Worm (Caenorhabditis elegans) whole organism, L4 larva: ENCODE measurements around the gene gpd-2.

Source experiments
- D1046.2 ChIP-seq: fragments of 200-800 bp; sonication (Bioruptor generic); IDR thresholded peaks from 2 replicates; pipeline ENCODE4 v1.3.6; 2022; ENCODE audit warnings: missing genetic modification characterization, missing compliant biosample characterization
- F26F4.8 ChIP-seq: fragments of 200-800 bp; sonication (Bioruptor generic); conservative IDR thresholded peaks from 2 replicates; pipeline ENCODE4 v1.3.6; 2022; ENCODE audit warnings: missing genetic modification characterization, missing compliant biosample characterization
- F44E2.7 ChIP-seq: fragments of 200-800 bp; sonication (Bioruptor generic); IDR thresholded peaks from 2 replicates; pipeline ENCODE4 v2.1.2; 2022; ENCODE audit warnings: missing genetic modification characterization, missing compliant biosample characterization
- Y48G9A.11 ChIP-seq: fragments of 200-800 bp; sonication (Bioruptor generic); IDR thresholded peaks from 2 replicates; pipeline ENCODE4 v1.3.6; 2022; ENCODE audit warnings: missing genetic modification reagents, missing genetic modification characterization, missing compliant biosample characterization
- Y5F2A.4 ChIP-seq: fragments of 200-800 bp; sonication (Bioruptor generic); optimal IDR thresholded peaks from 2 replicates; lab custom pipeline; 2018; ENCODE audit warnings: mild to moderate bottlenecking, missing genetic modification characterization, missing compliant biosample characterization
- ZK337.2 ChIP-seq: fragments of 200-800 bp; sonication (Bioruptor generic); IDR thresholded peaks from 2 replicates; pipeline ENCODE4 v1.3.6; 2022; ENCODE audit warnings: missing genetic modification reagents, missing genetic modification characterization, missing compliant biosample characterization
- ZK546.5 ChIP-seq, 2 experiments: sonication (generic microtip); optimal IDR thresholded peaks; 2 replicates each; lab custom pipeline; 2017; ENCODE audit warnings: missing biosample characterization in 2 of 2, missing genetic modification characterization in 2 of 2
- aly-2 ChIP-seq: sonication (generic microtip); optimal IDR thresholded peaks from 2 replicates; lab custom pipeline; 2018; ENCODE audit warnings: missing biosample characterization, missing genetic modification characterization
- arid-1 ChIP-seq: fragments of 200-800 bp; sonication (Bioruptor generic); conservative IDR thresholded peaks from 2 replicates; pipeline ENCODE4 v1.3.6; 2022; ENCODE audit warnings: missing genetic modification reagents, missing genetic modification characterization, missing compliant biosample characterization
- attf-4 ChIP-seq: sonication (generic microtip); optimal IDR thresholded peaks from 3 replicates; lab custom pipeline; 2017; ENCODE audit warnings: missing biosample characterization, missing genetic modification characterization
- ceh-20 ChIP-seq: fragments of 200-800 bp; sonication (Bioruptor generic); IDR thresholded peaks from 2 replicates; pipeline ENCODE4 v1.3.6; 2022; ENCODE audit warnings: missing genetic modification reagents, missing genetic modification characterization, missing compliant biosample characterization
- ctbp-1 ChIP-seq: fragments of 200-800 bp; sonication (Bioruptor generic); IDR thresholded peaks from 2 replicates; pipeline ENCODE4 v1.3.6; 2022; ENCODE audit warnings: missing genetic modification reagents, missing genetic modification characterization, missing compliant biosample characterization
- daf-19 ChIP-seq: fragments of 200-800 bp; sonication (Bioruptor generic); conservative IDR thresholded peaks from 2 replicates; pipeline ENCODE4 v1.3.6; 2022; ENCODE audit warnings: missing genetic modification characterization, missing compliant biosample characterization
- dmd-6 ChIP-seq: fragments of 200-800 bp; sonication (Bioruptor generic); IDR thresholded peaks from 2 replicates; pipeline ENCODE4 v1.3.6; 2022; ENCODE audit warnings: missing genetic modification reagents, missing genetic modification characterization, missing compliant biosample characterization
- egl-27 ChIP-seq: sonication (generic microtip); optimal IDR thresholded peaks from 3 replicates; lab custom pipeline; 2017; ENCODE audit warnings: missing biosample characterization, missing genetic modification reagents, missing genetic modification characterization
- fkh-10 ChIP-seq: fragments of 150-350 bp; optimal IDR thresholded peaks from 2 replicates; lab custom pipeline; 2014; ENCODE audit warnings: missing biosample characterization, missing genetic modification reagents, missing genetic modification characterization
- fos-1 ChIP-seq: fragments of 150-350 bp; optimal IDR thresholded peaks from 2 replicates; lab custom pipeline; 2014; ENCODE audit warnings: missing biosample characterization, missing genetic modification characterization
- hif-1 ChIP-seq, 2 experiments: sonication (generic microtip); optimal IDR thresholded peaks; 2 replicates each; lab custom pipeline; 2016 to 2017; ENCODE audit warnings: missing compliant biosample characterization in 2 of 2, missing genetic modification characterization in 2 of 2, missing genetic modification reagents in 2 of 2, missing genotype in 2 of 2, mild to moderate bottlenecking in 1 of 2
- hlh-30 ChIP-seq: sonication (generic microtip); optimal IDR thresholded peaks from 2 replicates; lab custom pipeline; 2017; ENCODE audit warnings: antibody characterized with exemption, mild to moderate bottlenecking, missing genetic modification characterization, missing compliant biosample characterization; ENCODE audit not compliant: insufficient read depth
- hmg-1.1 ChIP-seq: fragments of 200-800 bp; sonication (Bioruptor generic); IDR thresholded peaks from 2 replicates; pipeline ENCODE4 v1.3.6; 2022; ENCODE audit warnings: missing genetic modification reagents, missing genetic modification characterization, missing compliant biosample characterization
- jun-1 ChIP-seq: fragments of 150-350 bp; optimal IDR thresholded peaks from 2 replicates; lab custom pipeline; 2014; ENCODE audit warnings: missing biosample characterization, missing genetic modification reagents, missing genetic modification characterization
- lin-1 ChIP-seq: fragments of 200-800 bp; sonication (Bioruptor generic); IDR thresholded peaks from 2 replicates; pipeline ENCODE4 v1.3.6; 2022; ENCODE audit warnings: missing genetic modification reagents, missing genetic modification characterization, missing compliant biosample characterization
- lin-15B ChIP-seq: fragments of 150-350 bp; sonication (generic microtip); optimal IDR thresholded peaks from 3 replicates; lab custom pipeline; 2014; ENCODE audit warnings: missing biosample characterization, missing genetic modification characterization
- lir-3 ChIP-seq: sonication (generic microtip); optimal IDR thresholded peaks from 2 replicates; lab custom pipeline; 2016; ENCODE audit warnings: mild to moderate bottlenecking, missing genetic modification characterization, missing compliant biosample characterization
- madf-5 ChIP-seq, 2 experiments: fragments of 200-800 bp; sonication (Bioruptor generic); IDR thresholded peaks; 2 replicates each; pipeline ENCODE4 v1.3.6; 2022; ENCODE audit warnings: missing compliant biosample characterization in 2 of 2, missing genetic modification characterization in 2 of 2
- madf-9 ChIP-seq: fragments of 200-800 bp; sonication (Bioruptor generic); conservative IDR thresholded peaks from 2 replicates; pipeline ENCODE4 v1.3.6; 2022; ENCODE audit warnings: missing genetic modification reagents, missing genetic modification characterization, missing compliant biosample characterization
- mdt-29 ChIP-seq: fragments of 200-800 bp; sonication (Bioruptor generic); IDR thresholded peaks from 2 replicates; pipeline ENCODE4 v1.3.6; 2022; ENCODE audit warnings: missing genetic modification reagents, missing genetic modification characterization, missing compliant biosample characterization
- mep-1 ChIP-seq: fragments of 150-350 bp; sonication (generic microtip); optimal IDR thresholded peaks from 3 replicates; lab custom pipeline; 2014; ENCODE audit warnings: missing biosample characterization, missing genetic modification characterization
- mes-2 ChIP-seq: sonication (generic microtip); optimal IDR thresholded peaks from 2 replicates; lab custom pipeline; 2016; ENCODE audit warnings: missing genotype, mild to moderate bottlenecking, missing genetic modification characterization, missing compliant biosample characterization; ENCODE audit not compliant: poor library complexity, severe bottlenecking
- mxl-3 ChIP-seq: fragments of 200-800 bp; sonication (Bioruptor generic); optimal IDR thresholded peaks from 2 replicates; lab custom pipeline; 2018; ENCODE audit warnings: mild to moderate bottlenecking, missing genetic modification characterization, missing compliant biosample characterization
- nhr-10 ChIP-seq: fragments of 150-350 bp; optimal IDR thresholded peaks from 2 replicates; lab custom pipeline; 2014; ENCODE audit warnings: missing biosample characterization, missing genetic modification characterization
- nhr-28 ChIP-seq: fragments of 150-350 bp; optimal IDR thresholded peaks from 2 replicates; lab custom pipeline; 2014; ENCODE audit warnings: missing biosample characterization, missing genetic modification characterization
- nhr-41 ChIP-seq: fragments of 200-800 bp; sonication (Bioruptor generic); IDR thresholded peaks from 2 replicates; pipeline ENCODE4 v1.3.6; 2022; ENCODE audit warnings: missing genetic modification reagents, missing genetic modification characterization, missing compliant biosample characterization
- nhr-76 ChIP-seq: fragments of 150-350 bp; optimal IDR thresholded peaks from 2 replicates; lab custom pipeline; 2014; ENCODE audit warnings: missing biosample characterization, missing genetic modification characterization
- pha-4 ChIP-seq, 2 experiments: fragments of 150-350 bp in 1 of 2; fragments of 200-800 bp in 1 of 2; sonication (Bioruptor generic) in 1 of 2; IDR thresholded peaks in 1 of 2; optimal IDR thresholded peaks in 1 of 2; 2 replicates each; pipeline versions ENCODE4 v1.3.6 to Lab custom; 2014 to 2022; ENCODE audit warnings: missing genetic modification characterization in 2 of 2, missing genetic modification reagents in 2 of 2, missing biosample characterization in 1 of 2, missing compliant biosample characterization in 1 of 2
- pqm-1 ChIP-seq: sonication (generic microtip); optimal IDR thresholded peaks from 2 replicates; lab custom pipeline; 2017; ENCODE audit warnings: missing biosample characterization, missing genetic modification characterization
- rbr-2 ChIP-seq: sonication (generic microtip); optimal IDR thresholded peaks from 2 replicates; lab custom pipeline; 2016; ENCODE audit warnings: missing genotype, missing genetic modification characterization, missing compliant biosample characterization
- sdz-12 ChIP-seq: fragments of 200-800 bp; sonication (Bioruptor generic); optimal IDR thresholded peaks from 2 replicates; lab custom pipeline; 2018; ENCODE audit warnings: mild to moderate bottlenecking, missing genetic modification characterization, missing compliant biosample characterization
- spr-1 ChIP-seq: sonication (generic microtip); optimal IDR thresholded peaks from 2 replicates; lab custom pipeline; 2016; ENCODE audit warnings: mild to moderate bottlenecking, missing genetic modification characterization, missing compliant biosample characterization
- spr-3 ChIP-seq: fragments of 200-800 bp; sonication (Bioruptor generic); optimal IDR thresholded peaks from 2 replicates; lab custom pipeline; 2018; ENCODE audit warnings: mild to moderate bottlenecking, missing genetic modification characterization, missing compliant biosample characterization
- tra-1 ChIP-seq: fragments of 200-800 bp; sonication (Bioruptor generic); IDR thresholded peaks from 2 replicates; pipeline ENCODE4 v1.3.6; 2022; ENCODE audit warnings: missing genetic modification reagents, missing genetic modification characterization, missing compliant biosample characterization
- unc-130 ChIP-seq: sonication (generic microtip); optimal IDR thresholded peaks from 2 replicates; lab custom pipeline; 2016; ENCODE audit warnings: missing genetic modification reagents, missing genetic modification characterization, missing compliant biosample characterization
- unc-39 ChIP-seq: sonication (generic microtip); optimal IDR thresholded peaks from 2 replicates; lab custom pipeline; 2017; ENCODE audit warnings: missing biosample characterization, missing genetic modification characterization
- vab-7 ChIP-seq: fragments of 200-800 bp; sonication (Bioruptor generic); IDR thresholded peaks from 2 replicates; pipeline ENCODE4 v1.3.6; 2022; ENCODE audit warnings: missing genetic modification reagents, missing genetic modification characterization, missing compliant biosample characterization
- zag-1 ChIP-seq: fragments of 150-350 bp; optimal IDR thresholded peaks from 2 replicates; lab custom pipeline; 2014; ENCODE audit warnings: missing biosample characterization, missing genetic modification characterization
- zip-2 ChIP-seq: fragments of 150-350 bp; optimal IDR thresholded peaks from 2 replicates; lab custom pipeline; 2014; ENCODE audit warnings: missing biosample characterization, missing genetic modification characterization
- ztf-7 ChIP-seq: fragments of 150-350 bp; optimal IDR thresholded peaks from 2 replicates; lab custom pipeline; 2014; ENCODE audit warnings: missing biosample characterization, missing genetic modification characterization

gpd-2 gene

DNA sequence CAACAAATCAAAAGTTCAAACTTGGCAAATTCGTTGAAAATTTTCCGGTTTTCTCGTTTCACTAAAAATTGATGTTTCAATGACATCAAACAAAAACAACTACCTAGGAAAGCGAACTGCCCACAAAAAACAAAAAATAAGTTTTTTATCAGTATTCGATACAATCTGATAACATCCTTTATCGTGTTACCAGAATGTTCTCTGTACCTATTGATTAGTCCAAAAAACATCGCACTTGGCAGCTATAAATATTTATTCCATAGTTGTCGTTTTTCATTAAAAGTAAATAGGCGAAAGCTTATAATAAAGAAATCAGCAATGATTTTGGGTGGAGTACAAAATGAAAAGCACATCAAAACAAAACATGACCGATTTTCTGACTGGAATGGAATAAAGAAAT is 2.7 kb upstream of the gpd-2 start (continued):
- TF ChIP-seq ztf-7 (no peak), nhr-41 (GFP tag; lab: Robert Waterston, UW) (no peak), lin-1 (0 out of 2 replicates have a peak, but pooled peaks have one; percentile 26), dmd-6 (GFP tag; lab: Robert Waterston, UW) (peak; percentile 66), mdt-29 (GFP tag; lab: Robert Waterston, UW) (peak; percentile 60; the same call in 1 of the 2 replicates), hmg-1.1 (GFP tag; lab: Robert Waterston, UW) (no peak), hlh-30 (tag; lab: Kevin White, UChicago) (peak; percentile 13), egl-27 (tag; lab: Kevin White, UChicago) (no peak), fos-1 (tag; lab: Kevin White, UChicago) (no peak), nhr-28 (tag; lab: Kevin White, UChicago) (peak; percentile 74), pha-4 (GFP tag; IDR thresholded peaks at IDR 0.05; lab: Robert Waterston, UW) (0 out of 2 replicates have a peak, but pooled peaks have one; percentile 24), pha-4 (tag; optimal IDR thresholded peaks at IDR 0.05; lab: Kevin White, UChicago) (no peak)

DNA sequence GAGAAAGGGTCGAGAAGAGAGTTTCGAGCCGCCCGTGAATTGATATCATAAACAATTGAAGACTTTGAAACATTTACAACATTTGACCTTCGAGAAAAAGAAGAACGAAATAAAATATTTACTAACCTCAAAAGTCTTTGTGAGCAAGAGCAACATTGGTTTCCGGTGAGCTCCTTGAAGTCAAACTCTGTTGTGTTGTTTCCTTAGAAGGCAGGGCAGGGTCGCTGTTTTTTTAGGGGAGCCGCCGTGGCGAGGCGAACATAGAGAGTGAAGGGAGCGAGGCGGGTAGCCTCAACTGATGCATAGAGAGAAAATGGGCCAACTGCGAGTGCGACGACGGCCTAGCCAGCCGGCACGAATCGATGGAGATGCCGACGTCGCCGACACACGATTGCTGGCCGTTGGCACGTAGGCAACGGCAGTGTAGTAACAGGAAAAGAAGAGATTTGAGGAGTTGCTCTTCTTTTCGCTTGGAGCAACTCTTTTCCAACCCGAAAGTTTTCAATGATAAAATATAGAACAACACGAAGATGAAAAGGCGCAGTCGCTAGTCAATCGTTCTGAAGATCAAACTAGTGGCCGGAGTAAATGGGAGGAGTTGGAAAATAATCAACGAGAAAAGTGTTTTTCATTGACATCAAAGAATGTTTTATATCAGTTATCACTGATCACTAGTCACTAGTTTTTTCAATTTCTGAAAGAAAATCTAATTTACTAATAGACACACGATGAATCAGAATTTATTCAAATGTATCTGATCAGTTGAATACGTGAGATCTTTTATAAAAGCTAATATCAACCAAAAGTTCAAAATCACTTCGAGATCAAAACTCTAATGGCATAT is 1.8 kb upstream of the gpd-2 start, which contains the start of gene mai-1:
Gene mai-1, minus strand, starts transcription at position 557 of the 844 bp plus-strand sequence.
- TF ChIP-seq spr-3 (GFP tag; lab: Kevin White, UChicago) = peak; percentile 37
- TF ChIP-seq hif-1 (tag; optimal IDR thresholded peaks at IDR 0.05; lab: Kevin White, UChicago) = peak; percentile 95 to 100
- TF ChIP-seq unc-39 (tag; lab: Kevin White, UChicago) = no peak
- TF ChIP-seq pqm-1 (tag; lab: Kevin White, UChicago) = peak; percentile 29
- peak; percentile 55; the same call in 1 of the 2 replicates for TF ChIP-seq ceh-20 (GFP tag; lab: Robert Waterston, UW)
- peak; percentile 15 for TF ChIP-seq mep-1 (tag; lab: Kevin White, UChicago)
- TF ChIP-seq attf-4 (tag; lab: Kevin White, UChicago) = no peak
- TF ChIP-seq nhr-28 (tag; lab: Kevin White, UChicago) = peak; percentile 7
- peak; percentile 33 for TF ChIP-seq sdz-12 (GFP tag; lab: Kevin White, UChicago)
- TF ChIP-seq rbr-2 (tag; lab: Kevin White, UChicago) = peak; percentile 59
- TF ChIP-seq daf-19 (GFP tag; lab: Robert Waterston, UW) = 0 out of 2 replicates have a peak, but pooled peaks have one; percentile 36
- no peak for TF ChIP-seq mxl-3 (GFP tag; lab: Kevin White, UChicago)
- TF ChIP-seq mes-2 = no peak
- TF ChIP-seq zip-2 (tag; lab: Kevin White, UChicago) = no peak
- TF ChIP-seq vab-7 (GFP tag; lab: Robert Waterston, UW) = no peak
- peak; percentile 88 for TF ChIP-seq hmg-1.1 (GFP tag; lab: Robert Waterston, UW)
- no peak for TF ChIP-seq jun-1 (tag; lab: Kevin White, UChicago)
- no peak for TF ChIP-seq lir-3
- TF ChIP-seq F44E2.7 (GFP tag; lab: Robert Waterston, UW) = no peak
- TF ChIP-seq spr-1 (tag; lab: Kevin White, UChicago) = no peak
- TF ChIP-seq unc-130 (GFP tag; lab: Kevin White, UChicago) = no peak
- TF ChIP-seq D1046.2 = no peak
- TF ChIP-seq tra-1 (GFP tag; lab: Robert Waterston, UW) = no peak
- no peak for TF ChIP-seq zag-1 (tag; lab: Kevin White, UChicago)
- TF ChIP-seq Y48G9A.11 (GFP tag; lab: Robert Waterston, UW) = peak; percentile 45; the same call in 1 of the 2 replicates
- no peak for TF ChIP-seq aly-2
- TF ChIP-seq nhr-76 (tag; lab: Kevin White, UChicago) = no peak
- peak; percentile 42 for TF ChIP-seq fkh-10 (GFP tag; lab: Kevin White, UChicago)
- TF ChIP-seq F26F4.8 (GFP tag; lab: Robert Waterston, UW) = no peak
- TF ChIP-seq arid-1 (GFP tag; lab: Robert Waterston, UW) = peak; percentile 73
- peak; percentile 28 for TF ChIP-seq nhr-10 (tag; lab: Kevin White, UChicago)
- no peak for TF ChIP-seq Y5F2A.4 (GFP tag; lab: Kevin White, UChicago)
- TF ChIP-seq madf-5 (GFP tag; IDR thresholded peaks at IDR 0.05; lab: Robert Waterston, UW) = 0 out of 4 replicates have a peak, but pooled peaks of 1 of the 2 experiments have one; percentile 2
- no peak for TF ChIP-seq ZK546.5 (tag; optimal IDR thresholded peaks at IDR 0.05; lab: Kevin White, UChicago)
- peak; percentile 78 for TF ChIP-seq ctbp-1
- no peak for TF ChIP-seq ZK337.2 (GFP tag; lab: Robert Waterston, UW)
- no peak for TF ChIP-seq lin-15B (tag; lab: Kevin White, UChicago)
- TF ChIP-seq madf-9 (GFP tag; lab: Robert Waterston, UW) = peak; percentile 59; the same call in 1 of the 2 replicates
